Fruit fly (Drosophila melanogaster) whole organism, wandering third instar larva: Measurements from ENCODE around the gene CG43630.

Source experiments
- Abd-B ChIP-seq: fragments of >200 bp; optimal IDR thresholded peaks from 2 replicates; lab custom pipeline; 2017; ENCODE audit warnings: missing biosample characterization, missing genetic modification characterization
- CG9705 ChIP-seq: fragments of 200-800 bp; sonication (Bioruptor generic); optimal IDR thresholded peaks from 2 replicates; lab custom pipeline; 2018; ENCODE audit warnings: missing biosample characterization, mild to moderate bottlenecking, missing genetic modification characterization
- Jra ChIP-seq: sonication (Bioruptor generic); optimal IDR thresholded peaks from 2 replicates; lab custom pipeline; 2016; ENCODE audit warnings: missing biosample characterization, missing genetic modification characterization
- dl ChIP-seq, 2 experiments: fragments of 175-275, 200-275 bp in 1 of 2; fragments of 200-275 bp in 1 of 2; sonication (Bioruptor generic); optimal IDR thresholded peaks; lab custom pipeline; 2018; ENCODE audit warnings: mild to moderate bottlenecking in 2 of 2, missing biosample characterization in 2 of 2, missing genetic modification characterization in 2 of 2, moderate library complexity in 2 of 2; ENCODE audit not compliant: partially characterized antibody in 2 of 2, insufficient read depth in 1 of 2
- h ChIP-seq: fragments of 200-800 bp; sonication (Bioruptor generic); optimal IDR thresholded peaks from 3 replicates; lab custom pipeline; 2016; ENCODE audit warnings: missing biosample characterization, mild to moderate bottlenecking, missing genetic modification characterization
- pan ChIP-seq: fragments of >200 bp; optimal IDR thresholded peaks from 2 replicates; lab custom pipeline; 2017
- usp ChIP-seq: fragments of >200 bp; optimal IDR thresholded peaks from 2 replicates; lab custom pipeline; 2017; ENCODE audit warnings: missing biosample characterization, missing genetic modification characterization

dm6 chr3R:12720344-12721200 lies 44.5 kb upstream of the CG43630 start:
- TF ChIP-seq usp (GFP tag; lab: Kevin White, UChicago): no peak
- TF ChIP-seq dl (GFP tag; optimal IDR thresholded peaks at IDR 0.05; lab: Kevin White, UChicago; ENCODE audit: insufficient read depth in 1 of 2, partially characterized antibody in 2 of 2): no peak
- no peak for TF ChIP-seq Jra (GFP tag; lab: Kevin White, UChicago)
- no peak for TF ChIP-seq h (GFP tag; lab: Kevin White, UChicago)
- no peak for TF ChIP-seq CG9705 (GFP tag; lab: Kevin White, UChicago)
- no peak for TF ChIP-seq pan
- no peak for TF ChIP-seq Abd-B (GFP tag; lab: Kevin White, UChicago)
